Fruit fly (Drosophila melanogaster): ENCODE data around the gene Tgs1.

Gene Tgs1

dm6 chr3R:18223434-18223833, 31.9 kb upstream of the Tgs1 start, which contains the start of the genes mTerf5 and Non3:
TSS of gene mTerf5 (minus strand) at chr3R:18223682.
TSS of gene Non3 (plus strand) at chr3R:18223722.
- no peak for TF ChIP-seq CG10348 (GFP tag; IDR thresholded peaks at IDR 0.05)
- TF ChIP-seq CG8159 (tag; optimal IDR thresholded peaks at IDR 0.05) = peak; percentile 42
- peak; percentile 49 for TF ChIP-seq CG15710 (tag; optimal IDR thresholded peaks at IDR 0.05)
- TF ChIP-seq Snoo (tag; optimal IDR thresholded peaks at IDR 0.05) = peak; percentile 33
- TF ChIP-seq CG9948 (tag; optimal IDR thresholded peaks at IDR 0.05) = peak; percentile 5
- TF ChIP-seq Ets98B (GFP tag; IDR thresholded peaks at IDR 0.05) = peak; percentile 32; the same call in 1 of the 2 replicates
- 0 out of 2 replicates have a peak, but pooled peaks have one; percentile 35 for TF ChIP-seq CG32121 (GFP tag; IDR thresholded peaks at IDR 0.05)
- peak; percentile 37 for TF ChIP-seq CG17806 (tag; optimal IDR thresholded peaks at IDR 0.05)
- TF ChIP-seq fd96Ca (GFP tag; IDR thresholded peaks at IDR 0.05) = peak; percentile 61; the same call in 2 of the 3 replicates
- peak; percentile 25; the same call in 1 of the 2 replicates for TF ChIP-seq CG12605 (GFP tag; IDR thresholded peaks at IDR 0.05)
- TF ChIP-seq CG34367 (tag; optimal IDR thresholded peaks at IDR 0.05) = no peak
- peak; percentile 86 for TF ChIP-seq EcR (GFP tag; optimal IDR thresholded peaks at IDR 0.05)
- TF ChIP-seq D1 (tag; optimal IDR thresholded peaks at IDR 0.05) = no peak

- TF ChIP-seq Snoo (tag; optimal IDR thresholded peaks at IDR 0.05) (no peak), EcR (GFP tag; optimal IDR thresholded peaks at IDR 0.05) (peak; percentile 6), CG8301 (tag; optimal IDR thresholded peaks at IDR 0.05) (no peak), CG4496 (GFP tag; IDR thresholded peaks at IDR 0.05) (no peak), CG17806 (tag; optimal IDR thresholded peaks at IDR 0.05) (no peak), CG34367 (tag; optimal IDR thresholded peaks at IDR 0.05) (no peak), CG15710 (tag; optimal IDR thresholded peaks at IDR 0.05) (no peak)
Measured at dm6 chr3R:18226043-18226808, 29.1 kb upstream of the Tgs1 start, which contains the start of the genes CG7168 and Mdh2. TSS of gene CG7168 (minus strand) at chr3R:18226082. TSS of gene Mdh2 (plus strand) at chr3R:18226396.

dm6 chr3R:18226809-18227157, 28.5 kb upstream of the Tgs1 start:
- TF ChIP-seq rn (GFP tag; IDR thresholded peaks at IDR 0.05) = no peak
- TF ChIP-seq CG4496 (GFP tag; IDR thresholded peaks at IDR 0.05) = peak; percentile 24; the same call in 2 of the 3 replicates
- TF ChIP-seq CG8159 (tag; optimal IDR thresholded peaks at IDR 0.05) = no peak
- no peak for TF ChIP-seq D1 (tag; optimal IDR thresholded peaks at IDR 0.05)
- TF ChIP-seq Pif1A (GFP tag; optimal IDR thresholded peaks at IDR 0.05) = no peak
- TF ChIP-seq CG13204 (GFP tag; optimal IDR thresholded peaks at IDR 0.05) = no peak
- no peak for TF ChIP-seq CG10348 (GFP tag; IDR thresholded peaks at IDR 0.05)
- no peak for TF ChIP-seq Ets98B (GFP tag; IDR thresholded peaks at IDR 0.05)
- TF ChIP-seq CG12605 (GFP tag; IDR thresholded peaks at IDR 0.05) = no peak
- no peak for TF ChIP-seq CG34367 (tag; optimal IDR thresholded peaks at IDR 0.05)
- TF ChIP-seq EcR (GFP tag; optimal IDR thresholded peaks at IDR 0.05) = peak; percentile 73
- 0 out of 2 replicates have a peak, but pooled peaks have one; percentile 25 for TF ChIP-seq CG32121 (GFP tag; IDR thresholded peaks at IDR 0.05)
- TF ChIP-seq CG17806 (tag; optimal IDR thresholded peaks at IDR 0.05) = no peak
- TF ChIP-seq CG14655 (GFP tag; optimal IDR thresholded peaks at IDR 0.05) = no peak
- no peak for TF ChIP-seq gl (tag; optimal IDR thresholded peaks at IDR 0.05)
- TF ChIP-seq Pif1B (GFP tag; optimal IDR thresholded peaks at IDR 0.05) = no peak

- TF ChIP-seq CG8301 (tag; optimal IDR thresholded peaks at IDR 0.05) = no peak
- TF ChIP-seq CG12605 (GFP tag; IDR thresholded peaks at IDR 0.05) = no peak
- TF ChIP-seq CG32121 (GFP tag; IDR thresholded peaks at IDR 0.05) = no peak
- TF ChIP-seq CG10348 (GFP tag; IDR thresholded peaks at IDR 0.05) = no peak
- no peak for TF ChIP-seq Ets98B (GFP tag; IDR thresholded peaks at IDR 0.05)
- no peak for TF ChIP-seq fd96Ca (GFP tag; IDR thresholded peaks at IDR 0.05)
- TF ChIP-seq CG13204 (GFP tag; optimal IDR thresholded peaks at IDR 0.05) = no peak
- no peak for TF ChIP-seq Snoo (tag; optimal IDR thresholded peaks at IDR 0.05)
- no peak for TF ChIP-seq D1 (tag; optimal IDR thresholded peaks at IDR 0.05)
- TF ChIP-seq CG15710 (tag; optimal IDR thresholded peaks at IDR 0.05) = no peak
- no peak for TF ChIP-seq CG9948 (tag; optimal IDR thresholded peaks at IDR 0.05)
Measured at dm6 chr3R:18227385-18227784, 27.9 kb upstream of the Tgs1 start.

dm6 chr3R:18228713-18229222, 26.6 kb upstream of the Tgs1 start:
- no peak for TF ChIP-seq CG32121 (GFP tag; IDR thresholded peaks at IDR 0.05)
- peak; percentile 29; the same call in 1 of the 2 replicates for TF ChIP-seq Ets98B (GFP tag; IDR thresholded peaks at IDR 0.05)

- TF ChIP-seq CG12605 (GFP tag; IDR thresholded peaks at IDR 0.05) = no peak
- TF ChIP-seq Pif1A (GFP tag; optimal IDR thresholded peaks at IDR 0.05) = no peak
- TF ChIP-seq CG10348 (GFP tag; IDR thresholded peaks at IDR 0.05) = no peak
Measured at dm6 chr3R:18230229-18230628, 25.1 kb upstream of the Tgs1 start.

- TF ChIP-seq Pif1A (GFP tag; optimal IDR thresholded peaks at IDR 0.05) = no peak
Measured at dm6 chr3R:18232187-18232586, 23.1 kb upstream of the Tgs1 start.

All from whole organism, pupa.